Fruit fly (Drosophila melanogaster): ENCODE data around the gene rhea.

DNA sequence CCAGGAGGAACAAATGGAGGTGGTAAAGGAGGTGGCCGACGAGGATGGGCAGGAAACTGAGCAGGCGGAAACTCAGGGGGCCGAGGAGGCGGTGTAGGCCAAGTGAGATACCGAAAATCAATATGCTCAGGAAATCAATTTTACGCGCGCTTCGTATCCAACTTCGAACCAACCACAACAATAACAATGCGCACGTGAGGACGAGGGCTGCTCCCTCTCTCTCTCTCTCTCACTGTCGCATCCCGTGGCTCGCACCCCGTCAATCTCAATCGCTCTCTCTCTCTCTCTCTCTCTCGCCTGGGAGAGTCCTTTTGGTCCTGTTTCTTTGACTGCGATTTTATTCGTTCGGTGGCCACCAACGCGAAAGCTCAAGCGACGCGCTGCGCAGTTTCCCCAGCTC is 32.4 kb upstream of the rhea start, which contains the start of gene CG6765:
- TF ChIP-seq pan (optimal IDR thresholded peaks at IDR 0.05) (no peak), Dll (optimal IDR thresholded peaks at IDR 0.05) (no peak)
